Fruit fly (Drosophila melanogaster) whole organism, wandering third instar larva: ENCODE measurements around the gene CG5641.
"Not testable (repeated sequence)": the region's sequence is repeated elsewhere in the genome, so short reads cannot be mapped to it uniquely, and the experiment has no call there.

ENCODE experiments used
- CG9705 ChIP-seq: fragments of 200-800 bp; sonication (Bioruptor generic); optimal IDR thresholded peaks from 2 replicates; lab custom pipeline; 2018; ENCODE audit warnings: missing biosample characterization, mild to moderate bottlenecking, missing genetic modification characterization
- Dif ChIP-seq: fragments of 200-275, 200-300 bp; sonication (Bioruptor generic); optimal IDR thresholded peaks from 2 replicates; lab custom pipeline; 2018; ENCODE audit warnings: missing biosample characterization, missing genetic modification characterization; ENCODE audit not compliant: partially characterized antibody
- Hr78 ChIP-seq: fragments of >200 bp; optimal IDR thresholded peaks from 2 replicates; lab custom pipeline; 2017; ENCODE audit warnings: missing biosample characterization, missing genetic modification characterization
- Myc ChIP-seq: fragments of >200 bp; optimal IDR thresholded peaks from 2 replicates; lab custom pipeline; 2017
- OdsH ChIP-seq: fragments of 200-800 bp; sonication (Bioruptor generic); optimal IDR thresholded peaks from 2 replicates; lab custom pipeline; 2016; ENCODE audit warnings: missing biosample characterization, mild to moderate bottlenecking, missing genetic modification characterization
- Vsx2 ChIP-seq: fragments of 200-300, 225-300 bp; sonication (Bioruptor generic); optimal IDR thresholded peaks from 2 replicates; lab custom pipeline; 2018; ENCODE audit warnings: missing biosample characterization, missing genetic modification characterization; ENCODE audit not compliant: partially characterized antibody
- dl ChIP-seq, 2 experiments: fragments of 175-275, 200-275 bp in 1 of 2; fragments of 200-275 bp in 1 of 2; sonication (Bioruptor generic); optimal IDR thresholded peaks; lab custom pipeline; 2018; ENCODE audit warnings: mild to moderate bottlenecking in 2 of 2, missing biosample characterization in 2 of 2, missing genetic modification characterization in 2 of 2, moderate library complexity in 2 of 2; ENCODE audit not compliant: partially characterized antibody in 2 of 2, insufficient read depth in 1 of 2
- lola ChIP-seq: fragments of >200 bp; optimal IDR thresholded peaks from 2 replicates; lab custom pipeline; 2017; ENCODE audit warnings: missing biosample characterization, missing genetic modification characterization
- pan ChIP-seq: fragments of >200 bp; optimal IDR thresholded peaks from 2 replicates; lab custom pipeline; 2017
- psq ChIP-seq: fragments of 200-800 bp; sonication (Bioruptor generic); optimal IDR thresholded peaks from 3 replicates; lab custom pipeline; 2017; ENCODE audit warnings: missing biosample characterization, mild to moderate bottlenecking, missing genetic modification characterization, moderate library complexity
- rgr ChIP-seq: fragments of 200-800 bp; sonication (Bioruptor generic); optimal IDR thresholded peaks from 3 replicates; lab custom pipeline; 2016; ENCODE audit warnings: missing biosample characterization, mild to moderate bottlenecking, missing genetic modification characterization
- sage ChIP-seq: fragments of 200-800 bp; sonication (Bioruptor generic); optimal IDR thresholded peaks from 2 replicates; lab custom pipeline; 2016; ENCODE audit warnings: missing biosample characterization, mild to moderate bottlenecking, missing genetic modification characterization

DNA sequence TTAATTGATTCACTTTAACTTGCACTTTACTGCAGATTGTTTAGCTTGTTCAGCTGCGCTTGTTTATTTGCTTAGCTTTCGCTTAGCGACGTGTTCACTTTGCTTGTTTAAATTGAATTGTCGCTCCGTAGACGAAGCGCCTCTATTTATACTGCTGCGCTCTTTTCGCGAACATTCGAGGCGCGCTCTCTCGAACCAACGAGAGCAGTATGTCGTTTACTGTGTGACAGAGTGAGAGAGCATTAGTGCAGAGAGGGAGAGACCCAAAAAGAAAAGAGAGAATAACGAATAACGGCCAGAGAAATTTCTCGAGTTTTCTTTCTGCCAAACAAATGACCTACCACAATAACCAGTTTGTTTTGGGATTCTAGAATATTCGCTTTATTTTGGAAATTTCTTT, 38.6 kb upstream of the CG5641 start, which contains the start of gene Hsp70Ba:
- TF ChIP-seq rgr; pan; lola (GFP tag; lab: Kevin White, UChicago); Dif (GFP tag; lab: Kevin White, UChicago); OdsH (GFP tag; lab: Kevin White, UChicago); psq (GFP tag; lab: Kevin White, UChicago); dl (GFP tag; optimal IDR thresholded peaks at IDR 0.05; lab: Kevin White, UChicago; ENCODE audit: insufficient read depth in 1 of 2, partially characterized antibody in 2 of 2); sage; Myc (lab: Kevin White, UChicago); CG9705 (GFP tag; lab: Kevin White, UChicago); Hr78; Vsx2 (GFP tag; lab: Kevin White, UChicago): not testable (repeated sequence)
